Worm (Caenorhabditis elegans) whole organism, L4/young adult: ENCODE results near the gene ZK1320.13.

ENCODE experiments used
- W03F9.2 ChIP-seq: fragments of 150-350 bp; optimal IDR thresholded peaks from 2 replicates; lab custom pipeline; 2014; ENCODE audit warnings: missing biosample characterization, missing genetic modification characterization
- him-1 ChIP-seq: sonication (generic microtip); optimal IDR thresholded peaks from 2 replicates; lab custom pipeline; 2016; ENCODE audit warnings: missing genotype, missing genetic modification reagents, missing genetic modification characterization, missing compliant biosample characterization

DNA sequence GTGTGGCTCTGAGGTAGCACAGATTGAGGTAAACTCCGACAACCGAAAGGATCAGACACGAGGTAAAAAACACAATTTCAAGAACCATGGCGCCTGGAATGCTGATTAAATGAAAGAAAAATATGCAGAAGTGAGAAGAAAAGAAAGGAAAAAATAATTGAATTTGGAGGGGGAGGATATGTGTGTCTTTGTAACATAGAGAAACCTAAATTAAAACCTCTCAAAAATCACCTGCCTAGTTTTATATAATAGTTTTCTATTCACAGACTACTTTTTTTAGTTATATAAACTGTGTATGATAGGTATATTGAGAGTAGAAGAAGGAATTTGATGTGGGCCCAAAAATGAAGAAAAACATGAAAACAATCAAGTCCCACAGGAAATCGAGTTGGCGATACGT, 15.0 kb upstream of the ZK1320.13 start, which contains the start of gene ZK1320.5:
- TF ChIP-seq W03F9.2 (tag; lab: Kevin White, UChicago) = no peak
- TF ChIP-seq him-1 (tag; lab: Kevin White, UChicago) = no peak
